Worm (Caenorhabditis elegans): Measurements from ENCODE around the gene F32D8.14.

DNA sequence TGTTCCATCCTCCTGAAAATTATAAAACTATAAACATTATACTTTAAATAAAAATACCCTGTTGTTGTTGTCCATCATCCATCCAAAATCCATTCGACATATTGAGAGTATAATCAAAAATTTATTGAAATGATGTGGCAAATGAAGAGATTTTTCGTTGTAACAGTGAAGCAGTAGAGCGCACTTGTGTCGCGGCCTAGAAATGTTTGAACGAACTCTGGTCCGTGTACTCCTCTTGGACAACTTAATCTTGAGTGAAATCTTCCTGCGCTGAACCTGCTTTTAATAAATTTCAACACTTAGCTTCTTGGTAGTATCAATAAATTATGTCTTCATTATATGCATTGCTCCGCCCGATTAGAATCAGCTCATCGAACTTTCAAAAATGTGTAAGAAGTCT is at the start of gene F32D8.14, which contains the start of gene F32D8.5:
- TF ChIP-seq nhr-11 (tag; optimal IDR thresholded peaks at IDR 0.05) (no peak), ref-2 (tag; optimal IDR thresholded peaks at IDR 0.05) (peak; percentile 74), pqm-1 (tag; optimal IDR thresholded peaks at IDR 0.05) (no peak), pax-1 (tag; optimal IDR thresholded peaks at IDR 0.05) (no peak), ceh-30 (tag; optimal IDR thresholded peaks at IDR 0.05) (no peak), dmd-4 (tag; optimal IDR thresholded peaks at IDR 0.05; ENCODE audit: borderline replicate concordance) (no peak), ceh-45 (GFP tag; IDR thresholded peaks at IDR 0.05) (no peak), sox-2 (GFP tag; IDR thresholded peaks at IDR 0.05) (no peak), pat-9 (tag; optimal IDR thresholded peaks at IDR 0.05) (no peak), tbx-2 (tag; optimal IDR thresholded peaks at IDR 0.05) (peak; percentile 80), pha-4 (tag; optimal IDR thresholded peaks at IDR 0.05) (no peak), hlh-8 (tag; optimal IDR thresholded peaks at IDR 0.05) (peak; percentile 66), ama-1 (optimal IDR thresholded peaks at IDR 0.05) (no peak), fkh-10 (GFP tag; optimal IDR thresholded peaks at IDR 0.05) (no peak)
